Fruit fly (Drosophila melanogaster): ENCODE results near the gene spoon.
A peak's percentile ranks its signal among the peaks of the same experiment; 100 is the strongest.

Gene spoon

DNA sequence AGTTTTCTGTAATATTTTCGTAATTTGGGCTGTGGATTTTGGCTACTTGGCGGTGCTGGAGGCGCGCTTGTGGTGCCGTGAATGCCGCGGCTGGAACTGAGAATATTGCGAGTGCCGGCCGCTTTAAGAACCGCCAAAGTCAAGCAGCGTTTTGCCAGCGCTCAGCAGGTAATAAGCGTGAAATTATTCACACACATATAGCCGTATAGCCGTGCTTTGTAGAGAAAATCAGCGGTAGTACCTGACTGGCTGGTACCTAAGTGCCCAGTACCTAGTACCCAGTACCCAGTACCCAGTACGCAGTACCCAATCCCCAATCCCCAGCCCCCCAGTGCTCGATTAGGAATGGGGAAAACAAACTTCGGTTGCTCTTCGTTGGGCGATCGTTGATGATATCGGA is 9.9 kb downstream of the spoon start, which contains the start of gene NAAT1:
TSS of gene NAAT1 (minus strand) at position 101 of the 400 bp plus-strand sequence.
- TF ChIP-seq spab (GFP tag; optimal IDR thresholded peaks at IDR 0.05) = no peak
- no peak for TF ChIP-seq CG6808 (GFP tag; optimal IDR thresholded peaks at IDR 0.05)
- TF ChIP-seq CG31627 (GFP tag; optimal IDR thresholded peaks at IDR 0.05) = no peak
- no peak for TF ChIP-seq eg (GFP tag; IDR thresholded peaks at IDR 0.05)
- no peak for TF ChIP-seq Blimp-1 (GFP tag; optimal IDR thresholded peaks at IDR 0.05)
- no peak for TF ChIP-seq acj6 (GFP tag; optimal IDR thresholded peaks at IDR 0.05)
- no peak for TF ChIP-seq Met (GFP tag; optimal IDR thresholded peaks at IDR 0.05)
- no peak for TF ChIP-seq CG3032 (tag; optimal IDR thresholded peaks at IDR 0.05)
- no peak for TF ChIP-seq CG10669 (GFP tag; optimal IDR thresholded peaks at IDR 0.05)
- no peak for TF ChIP-seq CG8319 (GFP tag; optimal IDR thresholded peaks at IDR 0.05)
- TF ChIP-seq CG6792 (GFP tag; optimal IDR thresholded peaks at IDR 0.05) = no peak
- TF ChIP-seq OdsH (GFP tag; optimal IDR thresholded peaks at IDR 0.05) = no peak
- no peak for TF ChIP-seq salr (GFP tag; optimal IDR thresholded peaks at IDR 0.05)
- no peak for TF ChIP-seq CG10631 (GFP tag; optimal IDR thresholded peaks at IDR 0.05)
- no peak for TF ChIP-seq fkh (GFP tag; optimal IDR thresholded peaks at IDR 0.05)
- TF ChIP-seq CG8119 (GFP tag; IDR thresholded peaks at IDR 0.05) = no peak
- no peak for TF ChIP-seq Ets96B (tag; optimal IDR thresholded peaks at IDR 0.05)
- TF ChIP-seq dsx (GFP tag; optimal IDR thresholded peaks at IDR 0.05; ENCODE audit: poor library complexity, severe bottlenecking) = no peak
- TF ChIP-seq Hr38 (GFP tag; optimal IDR thresholded peaks at IDR 0.05) = no peak
- no peak for TF ChIP-seq dac (GFP tag; optimal IDR thresholded peaks at IDR 0.05)

- no peak for TF ChIP-seq Met (GFP tag; optimal IDR thresholded peaks at IDR 0.05)
- peak; percentile 65 for TF ChIP-seq fkh (GFP tag; optimal IDR thresholded peaks at IDR 0.05)
Observed at dm6 chrX:5408869-5409268, 11.8 kb downstream of the spoon start.

DNA sequence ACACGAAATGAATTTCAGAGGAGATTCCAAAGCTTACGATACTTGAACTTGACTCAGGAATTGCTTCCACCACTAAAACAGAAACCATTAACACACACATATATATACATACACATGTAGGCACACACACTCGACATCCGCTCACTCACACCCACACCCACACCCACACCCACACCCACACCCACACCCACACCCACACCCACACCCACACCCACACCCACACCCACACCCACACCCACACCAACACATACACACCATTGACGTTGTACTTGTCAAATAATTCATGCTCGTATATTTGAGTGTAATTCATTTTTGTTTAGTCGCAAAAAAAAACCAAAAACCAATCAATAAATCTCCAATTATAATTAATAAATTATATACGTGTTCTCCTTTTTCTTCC is 38.1 kb downstream of the spoon start:
- TF ChIP-seq Eip78C (GFP tag) = no peak
- TF ChIP-seq Ets96B (tag; optimal IDR thresholded peaks at IDR 0.05) = no peak
- TF ChIP-seq dsx (GFP tag; optimal IDR thresholded peaks at IDR 0.05; ENCODE audit: poor library complexity, severe bottlenecking) = no peak
- TF ChIP-seq acj6 (GFP tag; optimal IDR thresholded peaks at IDR 0.05) = no peak
- TF ChIP-seq CG8119 (GFP tag; IDR thresholded peaks at IDR 0.05) = no peak
- TF ChIP-seq CG31627 (GFP tag; optimal IDR thresholded peaks at IDR 0.05) = no peak
- TF ChIP-seq CG9139 (GFP tag; optimal IDR thresholded peaks at IDR 0.05) = no peak
- TF ChIP-seq CG6276 (GFP tag; optimal IDR thresholded peaks at IDR 0.05) = no peak

DNA sequence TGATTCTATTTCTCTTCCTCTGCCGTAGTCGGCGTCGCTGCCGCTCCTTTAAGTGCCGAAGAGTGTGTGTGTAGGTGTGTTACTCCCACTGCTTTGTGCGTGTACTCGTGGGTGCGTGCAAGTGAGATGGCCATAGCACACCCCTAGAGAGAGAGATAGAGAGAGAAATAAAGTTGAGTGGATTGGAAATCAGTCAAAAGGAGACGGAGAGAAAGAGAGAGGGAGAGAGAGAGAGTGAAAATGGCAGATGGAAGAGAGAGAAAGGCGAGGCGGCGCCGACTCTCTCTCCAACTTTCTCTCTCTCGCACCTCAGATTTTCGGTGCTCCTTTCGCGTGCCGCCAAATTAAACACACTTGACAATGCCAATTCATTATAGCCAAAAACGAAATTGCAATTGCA is 56.6 kb downstream of the spoon start:
- no peak for TF ChIP-seq cyc (GFP tag; optimal IDR thresholded peaks at IDR 0.05)
- TF ChIP-seq Sox14 (GFP tag; optimal IDR thresholded peaks at IDR 0.05) = no peak
- TF ChIP-seq salr (GFP tag; optimal IDR thresholded peaks at IDR 0.05) = no peak
- no peak for TF ChIP-seq CG3919 (GFP tag; optimal IDR thresholded peaks at IDR 0.05)
- TF ChIP-seq fd59A (GFP tag; optimal IDR thresholded peaks at IDR 0.05) = no peak
- no peak for TF ChIP-seq CG34406 (GFP tag; optimal IDR thresholded peaks at IDR 0.05)
- no peak for TF ChIP-seq Sox102F (GFP tag; optimal IDR thresholded peaks at IDR 0.05)
- no peak for TF ChIP-seq esn (GFP tag; optimal IDR thresholded peaks at IDR 0.05)
- TF ChIP-seq CG16779 (tag; optimal IDR thresholded peaks at IDR 0.05) = no peak
- TF ChIP-seq CG11762 (GFP tag; optimal IDR thresholded peaks at IDR 0.05; ENCODE audit: insufficient read depth) = no peak
- no peak for TF ChIP-seq CG11902 (GFP tag; optimal IDR thresholded peaks at IDR 0.05)
- no peak for TF ChIP-seq Ets96B (tag; optimal IDR thresholded peaks at IDR 0.05)
- TF ChIP-seq CG6163 (GFP tag; IDR thresholded peaks at IDR 0.05) = no peak
- TF ChIP-seq Ets21C (GFP tag; optimal IDR thresholded peaks at IDR 0.05) = no peak
- TF ChIP-seq Hr39 (GFP tag; optimal IDR thresholded peaks at IDR 0.05) = no peak
- TF ChIP-seq CG1621 (tag; optimal IDR thresholded peaks at IDR 0.05) = no peak
- TF ChIP-seq CG6854 (GFP tag; optimal IDR thresholded peaks at IDR 0.05) = no peak
- TF ChIP-seq pdm3 (GFP tag; optimal IDR thresholded peaks at IDR 0.05) = no peak
